Fruit fly (Drosophila melanogaster): ENCODE data around the gene CG46025.

The CG46025 gene

DNA sequence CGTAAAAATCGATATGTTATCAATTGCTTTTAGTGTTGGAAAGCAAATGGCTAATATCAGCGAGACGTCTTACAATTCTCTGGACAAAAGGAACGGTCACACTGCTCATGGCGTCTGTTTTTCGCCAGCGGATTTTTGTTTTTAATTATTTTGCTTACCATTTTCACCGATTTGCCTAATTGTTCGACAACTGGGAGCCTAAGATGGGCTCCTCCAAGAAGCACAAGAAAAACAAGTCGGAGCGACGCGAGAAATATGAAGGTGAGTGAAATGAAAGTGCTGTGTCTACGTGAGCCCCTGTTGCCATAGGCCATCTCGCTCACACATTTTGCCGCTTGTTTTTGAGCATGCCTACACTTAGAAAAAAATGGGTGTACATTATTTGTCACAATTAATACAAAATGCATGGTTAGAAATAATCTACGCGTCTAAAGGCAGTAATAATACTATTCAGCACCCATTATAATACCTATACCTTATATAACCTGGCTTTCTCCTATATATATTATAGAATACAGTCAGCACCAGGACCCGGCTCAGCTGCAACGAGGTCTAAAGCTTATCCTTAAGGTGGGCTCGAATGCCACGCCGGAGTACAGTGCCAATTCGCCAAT lies 28.9 kb downstream of the CG46025 start, which contains the start of gene Brd7-9:
TSS of gene Brd7-9 (plus strand) at position 78 of the 614 bp plus-strand sequence.
- TF ChIP-seq psq (optimal IDR thresholded peaks at IDR 0.05) (no peak), Dll (optimal IDR thresholded peaks at IDR 0.05) (no peak), usp (GFP tag; optimal IDR thresholded peaks at IDR 0.05) (no peak), CG8478 (optimal IDR thresholded peaks at IDR 0.05) (no peak), EcR (GFP tag; optimal IDR thresholded peaks at IDR 0.05) (no peak), pan (optimal IDR thresholded peaks at IDR 0.05) (no peak)

DNA sequence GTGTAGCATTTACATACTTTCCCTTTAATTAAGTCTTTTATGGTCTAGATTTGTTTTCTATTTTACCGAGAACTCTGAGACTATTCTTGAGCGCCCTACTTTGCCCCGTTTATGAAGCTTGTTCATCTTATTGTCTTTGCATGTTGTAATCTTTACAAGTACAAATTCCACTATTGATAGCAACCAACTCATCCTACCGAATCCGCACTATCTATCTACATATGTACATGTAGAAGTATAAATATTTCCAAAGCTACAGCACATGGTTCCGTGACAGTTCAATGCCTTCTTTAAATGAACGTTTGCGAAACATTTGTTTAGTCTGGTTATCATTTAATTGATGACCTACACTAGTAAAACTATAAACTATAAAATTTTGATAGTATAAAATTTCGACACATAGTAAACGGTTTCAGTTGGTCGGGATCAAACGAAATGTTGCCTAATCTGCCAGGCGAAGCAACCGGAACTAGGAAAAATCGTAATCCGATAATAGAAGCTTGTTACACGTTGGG lies 35.0 kb downstream of the CG46025 start:
- TF ChIP-seq Dll (optimal IDR thresholded peaks at IDR 0.05) (no peak), CG8478 (optimal IDR thresholded peaks at IDR 0.05) (no peak), pan (optimal IDR thresholded peaks at IDR 0.05) (no peak), usp (GFP tag; optimal IDR thresholded peaks at IDR 0.05) (no peak), EcR (GFP tag; optimal IDR thresholded peaks at IDR 0.05) (no peak), psq (optimal IDR thresholded peaks at IDR 0.05) (no peak)

DNA sequence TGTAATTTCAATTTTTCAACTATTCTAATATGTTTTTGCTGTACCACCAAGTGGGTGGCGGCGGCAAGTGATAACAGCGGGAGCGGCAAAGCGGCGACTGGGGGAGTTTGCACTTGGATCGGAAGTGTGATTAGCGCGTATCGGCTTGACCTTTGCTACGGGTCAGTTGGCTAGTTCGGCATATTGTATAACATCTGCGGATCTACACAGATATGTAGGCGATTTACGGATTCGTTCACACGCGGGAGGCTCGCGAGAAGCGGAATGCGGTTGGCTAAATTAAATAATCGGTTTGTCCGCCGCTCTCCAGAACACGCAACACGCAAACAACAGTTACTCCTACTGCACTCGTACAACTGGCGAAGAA lies 36.1 kb downstream of the CG46025 start:
- no peak for TF ChIP-seq CG8478 (optimal IDR thresholded peaks at IDR 0.05)
- TF ChIP-seq EcR (GFP tag; optimal IDR thresholded peaks at IDR 0.05) = no peak
- no peak for TF ChIP-seq Dll (optimal IDR thresholded peaks at IDR 0.05)
- TF ChIP-seq pan (optimal IDR thresholded peaks at IDR 0.05) = no peak
- TF ChIP-seq usp (GFP tag; optimal IDR thresholded peaks at IDR 0.05) = no peak
- TF ChIP-seq psq (optimal IDR thresholded peaks at IDR 0.05) = no peak

- TF ChIP-seq CG8478 (optimal IDR thresholded peaks at IDR 0.05) (no peak), EcR (GFP tag; optimal IDR thresholded peaks at IDR 0.05) (no peak), Dll (optimal IDR thresholded peaks at IDR 0.05) (no peak), psq (optimal IDR thresholded peaks at IDR 0.05) (no peak), usp (GFP tag; optimal IDR thresholded peaks at IDR 0.05) (no peak), pan (optimal IDR thresholded peaks at IDR 0.05) (no peak)
These were observed 36.7 kb downstream of the CG46025 start, which contains the start of gene CG7149 for dm6 chr2L:7790448-7791355. CG7149 (minus strand) TSS chr2L:7790557.

dm6 chr2L:7791356-7791738 lies 37.4 kb downstream of the CG46025 start:
- no peak for TF ChIP-seq usp (GFP tag; optimal IDR thresholded peaks at IDR 0.05)
- no peak for TF ChIP-seq psq (optimal IDR thresholded peaks at IDR 0.05)
- no peak for TF ChIP-seq pan (optimal IDR thresholded peaks at IDR 0.05)
- TF ChIP-seq EcR (GFP tag; optimal IDR thresholded peaks at IDR 0.05) = no peak
- no peak for TF ChIP-seq Dll (optimal IDR thresholded peaks at IDR 0.05)
- no peak for TF ChIP-seq CG8478 (optimal IDR thresholded peaks at IDR 0.05)

DNA sequence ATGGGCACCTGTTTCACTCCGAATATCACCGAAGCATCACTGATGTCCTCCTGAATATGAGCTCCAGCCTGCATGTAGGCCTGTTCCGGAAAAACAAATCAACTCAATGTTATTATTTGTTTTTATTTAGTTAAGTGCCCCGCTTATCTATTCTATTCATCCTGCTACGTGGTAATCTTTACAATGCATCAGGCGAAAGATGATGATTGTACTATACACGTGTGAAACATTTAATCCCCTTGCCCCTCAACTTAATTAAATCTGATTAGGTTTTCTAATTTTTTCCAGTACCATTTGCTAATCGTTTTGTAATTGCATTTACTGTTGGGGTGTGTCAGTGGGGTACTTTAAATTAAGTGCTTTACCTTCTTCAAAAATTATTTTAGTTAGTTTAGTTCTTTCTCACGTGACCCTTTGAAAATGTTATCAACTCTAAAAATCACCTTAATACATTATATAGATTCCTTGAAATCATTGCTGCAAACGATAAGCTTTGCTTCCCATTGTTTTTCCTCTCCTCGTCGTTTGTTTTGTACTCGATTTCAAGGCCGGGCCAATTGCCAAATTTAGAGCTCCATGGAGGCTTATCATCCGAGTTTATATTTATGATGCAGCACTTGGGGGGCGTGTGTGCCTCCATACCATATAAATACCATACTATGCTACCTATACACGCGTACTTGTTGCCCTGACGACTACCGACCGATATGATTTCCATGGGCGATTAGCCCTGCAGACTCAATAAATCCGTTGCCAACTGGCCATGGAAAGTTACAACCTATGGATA lies 40.9 kb downstream of the CG46025 start:
- TF ChIP-seq pan (optimal IDR thresholded peaks at IDR 0.05) = no peak
- TF ChIP-seq psq (optimal IDR thresholded peaks at IDR 0.05) = no peak
- no peak for TF ChIP-seq Dll (optimal IDR thresholded peaks at IDR 0.05)
- TF ChIP-seq EcR (GFP tag; optimal IDR thresholded peaks at IDR 0.05) = no peak
- no peak for TF ChIP-seq CG8478 (optimal IDR thresholded peaks at IDR 0.05)
- TF ChIP-seq usp (GFP tag; optimal IDR thresholded peaks at IDR 0.05) = no peak

dm6 chr2L:7795859-7796258 lies 41.9 kb downstream of the CG46025 start, which contains the start of gene LKRSDH:
LKRSDH (minus strand) TSS chr2L:7795959.
- no peak for TF ChIP-seq EcR (GFP tag; optimal IDR thresholded peaks at IDR 0.05)
- no peak for TF ChIP-seq pan (optimal IDR thresholded peaks at IDR 0.05)
- TF ChIP-seq CG8478 (optimal IDR thresholded peaks at IDR 0.05) = no peak
- TF ChIP-seq psq (optimal IDR thresholded peaks at IDR 0.05) = no peak
- no peak for TF ChIP-seq Dll (optimal IDR thresholded peaks at IDR 0.05)
- no peak for TF ChIP-seq usp (GFP tag; optimal IDR thresholded peaks at IDR 0.05)

DNA sequence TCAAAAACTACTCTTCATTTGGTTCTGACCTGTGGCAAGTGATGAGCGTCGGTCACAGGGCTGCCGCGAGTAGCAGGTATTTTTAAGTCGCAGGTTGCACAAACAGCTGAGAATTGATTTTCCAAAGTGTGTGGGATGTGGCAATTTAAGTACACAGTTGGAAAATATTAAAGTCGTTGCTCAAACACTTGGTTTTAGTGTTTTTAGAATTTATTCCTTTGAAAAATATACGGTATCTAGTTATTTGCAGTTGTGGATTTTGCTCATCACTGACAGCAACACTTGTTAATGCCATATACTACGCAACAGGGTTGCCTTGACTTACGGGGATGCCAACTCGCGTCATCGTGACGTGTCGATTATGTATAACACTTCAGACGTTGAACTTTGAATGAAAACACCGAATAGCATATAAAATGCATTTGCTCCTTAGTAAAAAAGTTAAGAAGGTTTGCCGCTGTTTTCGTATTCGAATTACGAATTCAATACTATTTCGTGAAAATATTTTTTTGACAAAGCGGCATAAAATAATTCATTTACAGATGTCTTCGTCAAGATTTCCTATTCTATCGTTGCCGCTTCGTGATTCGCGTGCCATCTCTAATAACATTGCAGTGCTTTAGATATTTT lies 45.9 kb downstream of the CG46025 start, which contains the start of the genes Herp and r2d2:
TSS of gene Herp (minus strand) at position 255 of the 630 bp plus-strand sequence.
TSS of gene r2d2 (plus strand) at position 344 of the 630 bp plus-strand sequence.
- TF ChIP-seq EcR (GFP tag; optimal IDR thresholded peaks at IDR 0.05) (peak in 1 of 2 experiments; percentile 27), usp (GFP tag; optimal IDR thresholded peaks at IDR 0.05) (no peak)

DNA sequence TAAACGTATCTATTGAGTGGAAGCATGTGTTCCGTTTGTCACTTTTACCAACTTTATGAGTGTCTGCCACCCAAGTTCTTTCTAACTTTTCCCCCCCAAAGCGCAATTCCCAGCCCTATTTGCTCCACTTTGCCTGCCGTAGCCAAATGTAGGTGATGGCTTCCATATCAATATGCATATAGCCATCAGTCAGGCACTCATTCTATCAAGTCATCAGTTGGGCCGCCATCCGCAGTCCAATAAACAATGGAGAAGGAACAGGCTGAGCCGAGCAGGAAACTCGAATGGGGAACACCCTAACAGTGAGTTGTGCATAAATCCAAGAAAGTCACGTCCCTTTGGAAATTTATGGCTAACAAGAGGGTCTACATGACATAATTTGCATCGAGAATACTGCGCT lies 53.6 kb downstream of the CG46025 start:
- TF ChIP-seq pan (optimal IDR thresholded peaks at IDR 0.05) (no peak), usp (GFP tag; optimal IDR thresholded peaks at IDR 0.05) (no peak), EcR (GFP tag; optimal IDR thresholded peaks at IDR 0.05) (no peak), psq (optimal IDR thresholded peaks at IDR 0.05) (no peak), Dll (optimal IDR thresholded peaks at IDR 0.05) (no peak), CG8478 (optimal IDR thresholded peaks at IDR 0.05) (no peak)

DNA sequence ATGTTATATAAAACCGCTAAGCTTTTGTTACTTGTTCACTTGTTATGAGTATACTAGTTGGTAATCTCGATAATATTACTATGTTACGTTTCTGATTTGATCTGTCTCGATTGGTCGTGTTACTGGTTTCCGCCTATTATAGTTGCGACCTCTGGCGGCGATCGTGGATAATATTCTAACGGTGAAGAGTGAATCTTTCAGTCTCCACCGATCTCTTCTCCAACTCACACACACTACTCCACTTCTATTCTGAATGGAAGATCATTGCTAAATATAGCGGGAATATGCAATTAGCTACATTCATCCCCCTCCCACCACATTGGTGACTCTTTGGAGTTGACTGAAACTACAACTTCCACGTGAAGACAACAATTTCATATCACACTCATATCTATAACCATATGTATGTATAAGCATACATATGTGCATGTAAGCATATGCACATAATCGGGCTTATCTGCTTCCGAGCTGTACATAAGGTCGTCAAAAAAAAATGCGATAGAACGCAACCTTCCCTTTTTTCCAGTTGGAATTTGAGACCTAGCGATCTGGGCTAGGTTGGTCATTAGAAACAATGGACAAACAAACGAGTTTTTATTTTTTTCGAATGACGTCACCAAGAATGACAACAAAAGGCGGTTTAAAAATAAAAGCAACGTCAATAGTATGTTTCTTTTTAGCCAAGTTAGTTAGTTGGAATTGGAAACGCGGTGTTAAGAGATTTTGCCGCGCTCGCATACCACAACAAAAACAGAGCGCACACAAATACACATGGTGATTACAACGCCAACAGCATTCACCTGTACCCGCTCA lies 55.1 kb downstream of the CG46025 start:
- TF ChIP-seq psq (optimal IDR thresholded peaks at IDR 0.05) = no peak
- no peak for TF ChIP-seq pan (optimal IDR thresholded peaks at IDR 0.05)
- TF ChIP-seq usp (GFP tag; optimal IDR thresholded peaks at IDR 0.05) = no peak
- no peak for TF ChIP-seq CG8478 (optimal IDR thresholded peaks at IDR 0.05)
- TF ChIP-seq Dll (optimal IDR thresholded peaks at IDR 0.05) = no peak
- no peak for TF ChIP-seq EcR (GFP tag; optimal IDR thresholded peaks at IDR 0.05)

Data from whole organism.